Worm (Caenorhabditis elegans) whole organism, L4 larva: ENCODE results near the gene endu-2.

Source experiments
- F10B5.3 ChIP-seq: sonication (generic microtip); optimal IDR thresholded peaks from 2 replicates; lab custom pipeline; 2016; ENCODE audit warnings: mild to moderate bottlenecking, missing genetic modification characterization, missing compliant biosample characterization
- F26F4.8 ChIP-seq: fragments of 200-800 bp; sonication (Bioruptor generic); conservative IDR thresholded peaks from 2 replicates; pipeline ENCODE4 v1.3.6; 2022; ENCODE audit warnings: missing genetic modification characterization, missing compliant biosample characterization
- F37D6.2 ChIP-seq: sonication (generic microtip); optimal IDR thresholded peaks from 2 replicates; lab custom pipeline; 2016; ENCODE audit warnings: mild to moderate bottlenecking, missing genetic modification characterization, missing compliant biosample characterization
- F44E2.7 ChIP-seq: fragments of 200-800 bp; sonication (Bioruptor generic); IDR thresholded peaks from 2 replicates; pipeline ENCODE4 v2.1.2; 2022; ENCODE audit warnings: missing genetic modification characterization, missing compliant biosample characterization
- R02D3.7 ChIP-seq: fragments of 150-350 bp; sonication (generic microtip); optimal IDR thresholded peaks from 3 replicates; lab custom pipeline; 2014; ENCODE audit warnings: missing biosample characterization, missing genetic modification characterization
- T26A8.4 ChIP-seq: fragments of 200-800 bp; sonication (Bioruptor generic); IDR thresholded peaks from 2 replicates; pipeline ENCODE4 v1.3.6; 2022; ENCODE audit warnings: missing genetic modification characterization, missing compliant biosample characterization
- Y105C5A.15 ChIP-seq: fragments of 200-800 bp; sonication (Bioruptor generic); IDR thresholded peaks from 2 replicates; pipeline ENCODE4 v1.3.6; 2022; ENCODE audit warnings: missing genetic modification characterization, missing compliant biosample characterization
- Y48G9A.11 ChIP-seq: fragments of 200-800 bp; sonication (Bioruptor generic); IDR thresholded peaks from 2 replicates; pipeline ENCODE4 v1.3.6; 2022; ENCODE audit warnings: missing genetic modification reagents, missing genetic modification characterization, missing compliant biosample characterization
- ZK546.5 ChIP-seq, 2 experiments: sonication (generic microtip); optimal IDR thresholded peaks; 2 replicates each; lab custom pipeline; 2017; ENCODE audit warnings: missing biosample characterization in 2 of 2, missing genetic modification characterization in 2 of 2
- aha-1 ChIP-seq: fragments of 150-350 bp; peaks from one replicate; lab custom pipeline; 2014; ENCODE audit warnings: missing biosample characterization, missing genetic modification characterization
- arid-1 ChIP-seq: fragments of 200-800 bp; sonication (Bioruptor generic); conservative IDR thresholded peaks from 2 replicates; pipeline ENCODE4 v1.3.6; 2022; ENCODE audit warnings: missing genetic modification reagents, missing genetic modification characterization, missing compliant biosample characterization
- ceh-62 ChIP-seq: sonication (generic microtip); optimal IDR thresholded peaks from 2 replicates; lab custom pipeline; 2017; ENCODE audit warnings: missing biosample characterization, missing genetic modification characterization
- ces-1 ChIP-seq: fragments of 150-350 bp; sonication (generic microtip); optimal IDR thresholded peaks from 4 replicates; lab custom pipeline; 2014; ENCODE audit warnings: missing biosample characterization, missing genetic modification reagents, missing genetic modification characterization
- ctbp-1 ChIP-seq: fragments of 200-800 bp; sonication (Bioruptor generic); IDR thresholded peaks from 2 replicates; pipeline ENCODE4 v1.3.6; 2022; ENCODE audit warnings: missing genetic modification reagents, missing genetic modification characterization, missing compliant biosample characterization
- dmd-8 ChIP-seq: fragments of 200-800 bp; sonication (Bioruptor generic); IDR thresholded peaks from 2 replicates; pipeline ENCODE4 v1.3.6; 2022; ENCODE audit warnings: missing genetic modification characterization, missing compliant biosample characterization
- dmd-9 ChIP-seq: fragments of 200-800 bp; sonication (Bioruptor generic); IDR thresholded peaks from 2 replicates; pipeline ENCODE4 v1.3.6; 2022; ENCODE audit warnings: missing genetic modification reagents, missing genetic modification characterization, missing compliant biosample characterization
- egl-27 ChIP-seq: sonication (generic microtip); optimal IDR thresholded peaks from 3 replicates; lab custom pipeline; 2017; ENCODE audit warnings: missing biosample characterization, missing genetic modification reagents, missing genetic modification characterization
- egl-43 ChIP-seq: fragments of 200-800 bp; sonication (Bioruptor generic); IDR thresholded peaks from 2 replicates; pipeline ENCODE4 v1.3.6; 2022; ENCODE audit warnings: missing genetic modification reagents, missing genetic modification characterization, missing compliant biosample characterization
- fkh-10 ChIP-seq: fragments of 150-350 bp; optimal IDR thresholded peaks from 2 replicates; lab custom pipeline; 2014; ENCODE audit warnings: missing biosample characterization, missing genetic modification reagents, missing genetic modification characterization
- fos-1 ChIP-seq: fragments of 150-350 bp; optimal IDR thresholded peaks from 2 replicates; lab custom pipeline; 2014; ENCODE audit warnings: missing biosample characterization, missing genetic modification characterization
- jun-1 ChIP-seq: fragments of 150-350 bp; optimal IDR thresholded peaks from 2 replicates; lab custom pipeline; 2014; ENCODE audit warnings: missing biosample characterization, missing genetic modification reagents, missing genetic modification characterization
- lim-7 ChIP-seq: fragments of 200-800 bp; sonication (Bioruptor generic); IDR thresholded peaks from 2 replicates; pipeline ENCODE4 v1.3.6; 2022; ENCODE audit warnings: missing genetic modification characterization, missing compliant biosample characterization
- lin-13 ChIP-seq: fragments of 150-350 bp; optimal IDR thresholded peaks from 2 replicates; lab custom pipeline; 2014; ENCODE audit warnings: missing biosample characterization, missing genetic modification reagents, missing genetic modification characterization
- lin-29 ChIP-seq: fragments of 200-800 bp; sonication (Bioruptor generic); IDR thresholded peaks from 2 replicates; pipeline ENCODE4 v1.3.6; 2022; ENCODE audit warnings: missing genetic modification reagents, missing genetic modification characterization, missing compliant biosample characterization
- lin-38 ChIP-seq: fragments of 200-800 bp; sonication (Bioruptor generic); IDR thresholded peaks from 2 replicates; pipeline ENCODE4 v1.3.6; 2022; ENCODE audit warnings: missing genetic modification reagents, missing genetic modification characterization, missing compliant biosample characterization
- lin-39 ChIP-seq: fragments of 150-350 bp; optimal IDR thresholded peaks from 2 replicates; lab custom pipeline; 2014; ENCODE audit warnings: missing biosample characterization, missing genetic modification reagents, missing genetic modification characterization
- madf-9 ChIP-seq: fragments of 200-800 bp; sonication (Bioruptor generic); conservative IDR thresholded peaks from 2 replicates; pipeline ENCODE4 v1.3.6; 2022; ENCODE audit warnings: missing genetic modification reagents, missing genetic modification characterization, missing compliant biosample characterization
- mep-1 ChIP-seq: fragments of 150-350 bp; sonication (generic microtip); optimal IDR thresholded peaks from 3 replicates; lab custom pipeline; 2014; ENCODE audit warnings: missing biosample characterization, missing genetic modification characterization
- mxl-3 ChIP-seq: fragments of 200-800 bp; sonication (Bioruptor generic); optimal IDR thresholded peaks from 2 replicates; lab custom pipeline; 2018; ENCODE audit warnings: mild to moderate bottlenecking, missing genetic modification characterization, missing compliant biosample characterization
- nhr-10 ChIP-seq: fragments of 150-350 bp; optimal IDR thresholded peaks from 2 replicates; lab custom pipeline; 2014; ENCODE audit warnings: missing biosample characterization, missing genetic modification characterization
- nhr-102 ChIP-seq: sonication (generic microtip); optimal IDR thresholded peaks from 2 replicates; lab custom pipeline; 2016; ENCODE audit warnings: mild to moderate bottlenecking, missing genetic modification characterization, moderate library complexity, missing compliant biosample characterization
- nhr-11 ChIP-seq: fragments of 150-350 bp; optimal IDR thresholded peaks from 2 replicates; lab custom pipeline; 2014; ENCODE audit warnings: missing biosample characterization, missing genetic modification characterization
- nhr-237 ChIP-seq: sonication (generic microtip); optimal IDR thresholded peaks from 2 replicates; lab custom pipeline; 2017; ENCODE audit warnings: missing biosample characterization, missing genetic modification characterization
- nhr-25 ChIP-seq: sonication (generic microtip); optimal IDR thresholded peaks from 2 replicates; lab custom pipeline; 2017; ENCODE audit warnings: missing genetic modification characterization, mild to moderate bottlenecking, missing compliant biosample characterization, antibody characterized with exemption, moderate library complexity, borderline replicate concordance; ENCODE audit not compliant: insufficient read depth
- nhr-42 ChIP-seq: fragments of 200-800 bp; sonication (Bioruptor generic); IDR thresholded peaks from 2 replicates; pipeline ENCODE4 v1.3.6; 2022; ENCODE audit warnings: missing genetic modification characterization, missing compliant biosample characterization
- nhr-6 ChIP-seq: fragments of 150-350 bp; optimal IDR thresholded peaks from 2 replicates; lab custom pipeline; 2014; ENCODE audit warnings: missing biosample characterization, missing genetic modification characterization
- nhr-76 ChIP-seq: fragments of 150-350 bp; optimal IDR thresholded peaks from 2 replicates; lab custom pipeline; 2014; ENCODE audit warnings: missing biosample characterization, missing genetic modification characterization
- nhr-77 ChIP-seq: fragments of 150-350 bp; optimal IDR thresholded peaks from 2 replicates; lab custom pipeline; 2014; ENCODE audit warnings: missing biosample characterization, missing genetic modification characterization
- pqm-1 ChIP-seq: sonication (generic microtip); optimal IDR thresholded peaks from 2 replicates; lab custom pipeline; 2017; ENCODE audit warnings: missing biosample characterization, missing genetic modification characterization
- rbr-2 ChIP-seq: sonication (generic microtip); optimal IDR thresholded peaks from 2 replicates; lab custom pipeline; 2016; ENCODE audit warnings: missing genotype, missing genetic modification characterization, missing compliant biosample characterization
- saeg-2 ChIP-seq: fragments of 200-800 bp; sonication (Bioruptor generic); IDR thresholded peaks from 2 replicates; pipeline ENCODE4 v1.3.6; 2022; ENCODE audit warnings: missing genetic modification reagents, missing genetic modification characterization, missing compliant biosample characterization
- set-16 ChIP-seq: fragments of 200-800 bp; sonication (Bioruptor generic); IDR thresholded peaks from 2 replicates; pipeline ENCODE4 v1.3.6; 2022; ENCODE audit warnings: missing genetic modification reagents, missing genetic modification characterization, missing compliant biosample characterization
- snpc-1.2 ChIP-seq: fragments of 200-800 bp; sonication (Bioruptor generic); IDR thresholded peaks from 2 replicates; pipeline ENCODE4 v1.3.6; 2022; ENCODE audit warnings: missing genetic modification reagents, missing genetic modification characterization, missing compliant biosample characterization
- spr-3 ChIP-seq: fragments of 200-800 bp; sonication (Bioruptor generic); optimal IDR thresholded peaks from 2 replicates; lab custom pipeline; 2018; ENCODE audit warnings: mild to moderate bottlenecking, missing genetic modification characterization, missing compliant biosample characterization
- tra-1 ChIP-seq: fragments of 200-800 bp; sonication (Bioruptor generic); IDR thresholded peaks from 2 replicates; pipeline ENCODE4 v1.3.6; 2022; ENCODE audit warnings: missing genetic modification reagents, missing genetic modification characterization, missing compliant biosample characterization
- unc-39 ChIP-seq: sonication (generic microtip); optimal IDR thresholded peaks from 2 replicates; lab custom pipeline; 2017; ENCODE audit warnings: missing biosample characterization, missing genetic modification characterization
- unc-62 ChIP-seq, 3 experiments: fragments of 150-350 bp in 1 of 3; sonication (generic microtip); optimal IDR thresholded peaks in 2 of 3; peaks in 1 of 3; 1 replicate in 1 of 3; 2 replicates in 2 of 3; lab custom pipeline; 2014 to 2017; ENCODE audit warnings: missing biosample characterization in 3 of 3, missing genetic modification characterization in 3 of 3, missing genetic modification reagents in 3 of 3, missing genotype in 1 of 3
- vab-7 ChIP-seq: fragments of 200-800 bp; sonication (Bioruptor generic); IDR thresholded peaks from 2 replicates; pipeline ENCODE4 v1.3.6; 2022; ENCODE audit warnings: missing genetic modification reagents, missing genetic modification characterization, missing compliant biosample characterization
- zag-1 ChIP-seq: fragments of 150-350 bp; optimal IDR thresholded peaks from 2 replicates; lab custom pipeline; 2014; ENCODE audit warnings: missing biosample characterization, missing genetic modification characterization
- zfp-2 ChIP-seq: sonication (generic microtip); optimal IDR thresholded peaks from 2 replicates; lab custom pipeline; 2016; ENCODE audit warnings: mild to moderate bottlenecking, missing genetic modification characterization, missing compliant biosample characterization
- zfp-3 ChIP-seq: fragments of 200-800 bp; sonication (Bioruptor generic); conservative IDR thresholded peaks from 2 replicates; pipeline ENCODE4 v1.3.6; 2022; ENCODE audit warnings: missing genetic modification reagents, missing genetic modification characterization, missing compliant biosample characterization
- zip-11 ChIP-seq: fragments of 200-800 bp; sonication (Bioruptor generic); IDR thresholded peaks from 2 replicates; pipeline ENCODE4 v1.3.6; 2022; ENCODE audit warnings: missing genetic modification characterization, missing compliant biosample characterization
- ztf-11 ChIP-seq: fragments of 150-350 bp; optimal IDR thresholded peaks from 2 replicates; lab custom pipeline; 2014; ENCODE audit warnings: missing biosample characterization, missing genetic modification characterization

The endu-2 gene

DNA sequence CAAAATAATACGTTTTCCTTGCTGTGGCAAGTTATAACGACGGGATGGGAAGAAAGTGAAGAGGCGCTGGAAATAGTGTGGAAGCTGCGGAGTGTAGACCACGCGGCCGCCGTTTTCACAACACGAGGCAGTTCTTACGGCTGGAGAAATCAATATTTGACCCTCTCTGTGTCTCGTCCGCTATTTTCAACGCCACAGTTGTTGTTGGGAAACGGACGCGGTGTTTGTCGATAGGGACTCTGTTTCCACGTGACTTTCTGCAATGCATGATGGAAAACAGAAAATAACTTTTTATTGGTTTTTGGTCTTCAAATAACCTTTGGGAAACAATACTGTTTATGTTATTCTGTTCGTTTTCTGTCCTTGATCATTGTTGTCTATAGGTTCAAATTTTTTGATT is 10.2 kb upstream of the endu-2 start, which contains the start of gene K02A6.3 (continued):
- TF ChIP-seq saeg-2 (GFP tag; lab: Robert Waterston, UW) (no peak), nhr-237 (tag; lab: Kevin White, UChicago) (no peak), rbr-2 (tag; lab: Kevin White, UChicago) (peak; percentile 79), spr-3 (GFP tag; lab: Kevin White, UChicago) (no peak), egl-43 (no peak; the same call in 1 of the 2 replicates), arid-1 (GFP tag; lab: Robert Waterston, UW) (peak; percentile 37; the same call in 1 of the 2 replicates), lin-38 (GFP tag; lab: Robert Waterston, UW) (no peak), pqm-1 (tag; lab: Kevin White, UChicago) (peak; percentile 41), aha-1 (tag; lab: Kevin White, UChicago) (peak; percentile 95), set-16 (GFP tag; lab: Robert Waterston, UW) (peak; percentile 40; the same call in 1 of the 2 replicates), nhr-42 (no peak), unc-39 (tag; lab: Kevin White, UChicago) (no peak), unc-62 (GFP tag; optimal IDR thresholded peaks at IDR 0.05 in 1 of 2; lab: Kevin White, UChicago) (peak in 1 of 2 experiments; percentile 85), unc-62 (tag; optimal IDR thresholded peaks at IDR 0.05; lab: Kevin White, UChicago) (no peak), nhr-6 (tag; lab: Kevin White, UChicago) (peak; percentile 54), ctbp-1 (GFP tag; lab: Robert Waterston, UW) (peak; percentile 44; the same call in 1 of the 2 replicates), Y48G9A.11 (GFP tag; lab: Robert Waterston, UW) (no peak), lin-39 (tag; lab: Kevin White, UChicago) (no peak), lim-7 (GFP tag; lab: Robert Waterston, UW) (no peak), dmd-9 (GFP tag; lab: Robert Waterston, UW) (no peak), zag-1 (tag; lab: Kevin White, UChicago) (no peak), F44E2.7 (GFP tag; lab: Robert Waterston, UW) (no peak), R02D3.7 (tag; lab: Kevin White, UChicago) (no peak), jun-1 (tag; lab: Kevin White, UChicago) (peak; percentile 78), madf-9 (GFP tag; lab: Robert Waterston, UW) (peak; percentile 62), dmd-8 (no peak), lin-29 (GFP tag; lab: Robert Waterston, UW) (no peak), mxl-3 (peak; percentile 100), tra-1 (GFP tag; lab: Robert Waterston, UW) (peak; percentile 85), nhr-11 (tag; lab: Kevin White, UChicago) (peak; percentile 84), ceh-62 (no peak), nhr-76 (tag; lab: Kevin White, UChicago) (peak; percentile 63), F26F4.8 (GFP tag; lab: Robert Waterston, UW) (no peak), vab-7 (GFP tag; lab: Robert Waterston, UW) (no peak; the same call in 1 of the 2 replicates), zfp-2 (tag; lab: Kevin White, UChicago) (no peak), nhr-10 (tag; lab: Kevin White, UChicago) (no peak), nhr-102 (peak; percentile 82), nhr-25 (tag; lab: Kevin White, UChicago) (peak; percentile 12), lin-13 (GFP tag; lab: Kevin White, UChicago) (no peak), egl-27 (no peak), F37D6.2 (tag; lab: Kevin White, UChicago) (peak; percentile 27), nhr-77 (tag; lab: Kevin White, UChicago) (peak; percentile 94), T26A8.4 (peak; percentile 79), mep-1 (tag; lab: Kevin White, UChicago) (peak; percentile 93), snpc-1.2 (GFP tag; lab: Robert Waterston, UW) (no peak), ZK546.5 (tag; optimal IDR thresholded peaks at IDR 0.05; lab: Kevin White, UChicago) (no peak), F10B5.3 (tag; lab: Kevin White, UChicago) (no peak), ces-1 (GFP tag; lab: Kevin White, UChicago) (no peak), ztf-11 (tag; lab: Kevin White, UChicago) (no peak), zfp-3 (peak; percentile 82; the same call in 1 of the 2 replicates), fkh-10 (GFP tag; lab: Kevin White, UChicago) (no peak), zip-11 (no peak), Y105C5A.15 (GFP tag; lab: Robert Waterston, UW) (no peak), fos-1 (tag; lab: Kevin White, UChicago) (no peak)
